Worm (Caenorhabditis elegans) whole organism, L2 larva: ENCODE measurements around the gene ZK402.1.

Experiments used
- C34F6.9 ChIP-seq: fragments of 150-350 bp; optimal IDR thresholded peaks from 2 replicates; lab custom pipeline; 2014; ENCODE audit warnings: missing biosample characterization, missing genetic modification characterization
- aly-2 ChIP-seq: fragments of 150-350 bp; optimal IDR thresholded peaks from 2 replicates; lab custom pipeline; 2014; ENCODE audit warnings: missing biosample characterization, missing genetic modification characterization
- dmd-4 ChIP-seq: sonication (generic microtip); optimal IDR thresholded peaks from 2 replicates; lab custom pipeline; 2017; ENCODE audit warnings: missing biosample characterization, missing genetic modification characterization

- no peak for TF ChIP-seq dmd-4
- no peak for TF ChIP-seq C34F6.9 (tag; lab: Kevin White, UChicago)
- TF ChIP-seq aly-2 = no peak
Measured at ce11 chrX:1360631-1361030, 43.4 kb upstream of the ZK402.1 start, which contains the start of gene F56C3.4.
